Worm (Caenorhabditis elegans): Measurements from ENCODE around the gene C14C11.2.

DNA sequence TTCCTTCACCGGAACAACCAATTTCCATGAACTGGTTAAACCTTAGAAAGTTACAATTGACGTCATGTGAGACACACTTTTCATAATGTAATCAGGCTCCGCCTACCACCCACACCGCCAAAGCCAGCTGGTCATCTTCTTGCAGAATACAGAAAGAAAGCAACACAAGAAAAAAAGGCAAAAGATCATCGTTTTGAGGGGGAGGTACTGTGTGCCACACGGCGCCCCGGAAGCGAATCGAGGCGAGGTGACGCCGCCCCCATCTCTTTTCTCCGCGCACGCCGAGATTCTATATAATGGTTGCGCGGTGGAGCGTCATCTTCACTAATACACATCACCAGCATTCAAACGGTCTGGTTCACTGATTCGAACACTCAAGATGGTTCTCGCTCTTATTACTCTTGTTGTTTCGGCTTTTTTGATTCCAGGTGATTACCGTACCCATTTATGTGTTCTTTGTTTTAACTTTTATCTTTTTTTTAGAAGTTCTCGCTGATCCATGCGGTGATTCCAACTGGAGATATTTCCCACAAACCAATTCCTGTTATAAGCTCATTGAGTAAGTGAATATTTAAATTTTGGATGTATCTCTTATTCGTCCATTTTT is 39.0 kb downstream of the C14C11.2 start, which contains the start of gene clec-1:
- no peak for TF ChIP-seq ama-1 (optimal IDR thresholded peaks at IDR 0.05)
- no peak for TF ChIP-seq scrt-1 (GFP tag; IDR thresholded peaks at IDR 0.05)
